Worm (Caenorhabditis elegans) whole organism, late embryonic: Measurements from ENCODE around the gene cal-8.

Source experiments
- ahr-1 ChIP-seq: sonication (generic microtip); optimal IDR thresholded peaks from 2 replicates; lab custom pipeline; 2016; ENCODE audit warnings: missing genetic modification characterization, missing compliant biosample characterization
- nhr-11 ChIP-seq: fragments of 150-350 bp; optimal IDR thresholded peaks from 2 replicates; lab custom pipeline; 2014; ENCODE audit warnings: missing biosample characterization, missing genetic modification characterization
- pax-1 ChIP-seq: fragments of 150-350 bp; optimal IDR thresholded peaks from 2 replicates; lab custom pipeline; 2014; ENCODE audit warnings: missing biosample characterization, missing genetic modification characterization
- unc-86 ChIP-seq: sonication (generic microtip); optimal IDR thresholded peaks from 2 replicates; lab custom pipeline; 2016; ENCODE audit warnings: missing genetic modification characterization, missing compliant biosample characterization

- TF ChIP-seq pax-1 (tag; lab: Kevin White, UChicago) (no peak), ahr-1 (tag; lab: Kevin White, UChicago) (no peak), nhr-11 (tag; lab: Kevin White, UChicago) (no peak), unc-86 (tag; lab: Kevin White, UChicago) (no peak)
Observed at ce11 chrII:5511417-5512353, 29.8 kb upstream of the cal-8 start.
